Worm (Caenorhabditis elegans): ENCODE data around the gene fbxc-52.

DNA sequence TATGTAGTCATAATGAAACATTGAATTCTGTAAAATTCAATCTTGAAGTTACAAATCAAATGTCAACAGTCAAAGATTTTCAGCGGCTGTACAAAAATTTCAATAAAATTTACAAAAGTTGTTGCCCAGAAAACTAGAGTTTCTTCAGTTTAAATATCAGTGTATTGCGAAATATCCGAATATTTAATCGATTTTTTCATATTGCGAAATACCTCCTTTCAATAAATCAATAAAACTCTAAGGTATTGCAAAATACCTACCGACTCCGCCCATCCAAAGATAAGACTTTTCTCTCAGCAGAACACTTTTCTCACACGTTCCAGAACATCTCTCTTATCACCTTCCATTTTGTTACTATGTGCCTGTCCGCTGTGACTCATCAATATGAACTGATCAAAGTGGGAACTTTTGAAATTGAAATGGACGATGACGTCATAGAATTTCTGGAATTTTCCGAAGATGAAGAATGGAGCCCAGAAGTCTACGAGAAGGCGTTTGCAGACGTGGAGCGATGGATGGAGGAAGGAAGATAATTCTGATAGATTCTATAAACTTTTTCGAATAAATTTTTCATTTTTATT is 32.5 kb upstream of the fbxc-52 start:
- TF ChIP-seq nhr-11 (tag; optimal IDR thresholded peaks at IDR 0.05) (no peak), ztf-11 (tag; optimal IDR thresholded peaks at IDR 0.05) (no peak), nhr-12 (tag; optimal IDR thresholded peaks at IDR 0.05) (no peak), alr-1 (tag; optimal IDR thresholded peaks at IDR 0.05; ENCODE audit: borderline replicate concordance) (no peak), ama-1 (optimal IDR thresholded peaks at IDR 0.05) (no peak), fos-1 (tag; optimal IDR thresholded peaks at IDR 0.05) (no peak), lsy-2 (tag; optimal IDR thresholded peaks at IDR 0.05) (no peak), nhr-19 (GFP tag; conservative IDR thresholded peaks at IDR 0.05) (no peak), mep-1 (tag; optimal IDR thresholded peaks at IDR 0.05) (no peak), hlh-4 (tag; optimal IDR thresholded peaks at IDR 0.05) (no peak), C34B4.2 (tag; optimal IDR thresholded peaks at IDR 0.05) (no peak), unc-62 (GFP tag; optimal IDR thresholded peaks at IDR 0.05) (no peak), nhr-77 (tag; optimal IDR thresholded peaks at IDR 0.05) (no peak), nhr-28 (tag; optimal IDR thresholded peaks at IDR 0.05) (no peak)
